Fruit fly (Drosophila melanogaster): ENCODE data around the gene up.
A peak's percentile ranks its signal among the peaks of the same experiment; 100 is the strongest.

dm6 chrX:13616417-13617050 is 14.2 kb upstream of the up start, which contains the start of the genes tth and Tango2:
- TF ChIP-seq Lpt (GFP tag; optimal IDR thresholded peaks at IDR 0.05) (no peak), nerfin-1 (tag; optimal IDR thresholded peaks at IDR 0.05) (peak; percentile 68), CG16863 (GFP tag; optimal IDR thresholded peaks at IDR 0.05) (peak; percentile 48), Xbp1 (GFP tag; optimal IDR thresholded peaks at IDR 0.05) (peak; percentile 81), Adf1 (GFP tag; IDR thresholded peaks at IDR 0.05) (peak; percentile 14; the same call in 1 of the 2 replicates), CG2712 (tag; optimal IDR thresholded peaks at IDR 0.05) (peak; percentile 70)
